Fruit fly (Drosophila melanogaster): ENCODE results near the gene CG13689.

Gene CG13689

DNA sequence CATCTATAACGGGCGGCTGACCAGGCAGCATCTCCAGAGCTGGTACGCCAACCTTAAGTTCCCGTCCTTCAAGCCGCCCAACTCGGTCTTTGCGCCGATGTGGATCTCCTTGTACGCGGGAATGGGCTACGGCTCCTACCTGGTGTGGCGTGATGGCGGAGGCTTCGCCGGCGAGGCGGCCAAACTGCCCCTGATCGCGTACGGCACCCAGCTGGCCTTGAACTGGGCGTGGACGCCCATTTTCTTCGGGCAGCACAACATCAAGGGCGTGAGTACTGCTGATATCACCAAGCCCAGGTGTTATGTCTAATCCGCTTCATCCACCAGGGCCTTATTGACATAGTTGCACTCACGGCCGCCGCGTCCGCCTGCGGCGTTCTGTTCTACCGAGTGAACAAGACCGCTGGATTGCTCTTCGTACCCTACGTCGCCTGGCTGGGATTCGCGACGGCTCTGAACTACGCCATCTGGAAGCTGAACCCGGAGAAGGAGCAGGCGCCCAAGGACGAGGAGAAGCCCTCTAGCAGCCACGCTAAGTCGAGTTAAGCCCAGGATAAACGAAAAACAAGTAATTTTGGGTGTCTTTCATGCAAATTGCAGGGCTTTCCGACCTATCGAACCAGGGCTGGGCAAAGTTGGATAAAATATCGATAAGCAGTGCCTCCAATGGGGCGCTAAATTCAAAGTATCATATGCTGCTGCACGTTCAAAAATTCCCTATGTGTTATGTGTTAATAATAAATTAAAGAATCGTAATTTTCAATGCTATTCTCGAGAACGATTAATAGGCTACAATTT lies 42.6 kb upstream of the CG13689 start, which contains the start of gene rempA (continued):
- TF ChIP-seq CG6791 (GFP tag; IDR thresholded peaks at IDR 0.05; ENCODE audit: partially characterized antibody) (peak; percentile 68; the same call in 2 of the 3 replicates), CG9609 (GFP tag; optimal IDR thresholded peaks at IDR 0.05) (no peak), CG8944 (GFP tag; optimal IDR thresholded peaks at IDR 0.05) (no peak), Hr3 (GFP tag; optimal IDR thresholded peaks at IDR 0.05) (no peak), al (GFP tag; IDR thresholded peaks at IDR 0.05) (no peak), gem (tag; optimal IDR thresholded peaks at IDR 0.05) (no peak), caup (GFP tag; optimal IDR thresholded peaks at IDR 0.05; ENCODE audit: severe bottlenecking) (no peak), CG7372 (GFP tag; IDR thresholded peaks at IDR 0.05) (no peak), hkb (optimal IDR thresholded peaks at IDR 0.05) (no peak), hkb (GFP tag; IDR thresholded peaks at IDR 0.05) (0 out of 2 replicates have a peak, but pooled peaks have one; percentile 9), Oaz (GFP tag; IDR thresholded peaks at IDR 0.05) (no peak), lmd (GFP tag; IDR thresholded peaks at IDR 0.05) (no peak), NFAT (GFP tag; IDR thresholded peaks at IDR 0.05) (no peak), Stat92E (GFP tag; optimal IDR thresholded peaks at IDR 0.05) (no peak), fd64A (GFP tag; optimal IDR thresholded peaks at IDR 0.05) (no peak), E2f1 (GFP tag; IDR thresholded peaks at IDR 0.05) (no peak), Med (GFP tag) (peak; percentile 68), CG1832 (GFP tag; optimal IDR thresholded peaks at IDR 0.05) (no peak), ci (GFP tag; IDR thresholded peaks at IDR 0.05) (no peak), CG10274 (GFP tag; optimal IDR thresholded peaks at IDR 0.05) (no peak), gce (GFP tag; IDR thresholded peaks at IDR 0.05) (no peak), luna (GFP tag; optimal IDR thresholded peaks at IDR 0.05) (no peak), croc (GFP tag; conservative IDR thresholded peaks at IDR 0.05) (no peak), Ptx1 (GFP tag; IDR thresholded peaks at IDR 0.05) (no peak), CG10654 (GFP tag; optimal IDR thresholded peaks at IDR 0.05) (no peak), row (GFP tag; IDR thresholded peaks at IDR 0.05) (no peak), otp (GFP tag; IDR thresholded peaks at IDR 0.05) (no peak), CG2116 (GFP tag; optimal IDR thresholded peaks at IDR 0.05) (peak; percentile 51), br (optimal IDR thresholded peaks at IDR 0.05) (no peak), pros (GFP tag; optimal IDR thresholded peaks at IDR 0.05) (no peak), bbx (GFP tag; IDR thresholded peaks at IDR 0.05; ENCODE audit: partially characterized antibody) (peak; percentile 78), CG13287 (GFP tag; IDR thresholded peaks at IDR 0.05; ENCODE audit: partially characterized antibody) (peak; percentile 82), Elba2 (GFP tag; optimal IDR thresholded peaks at IDR 0.05) (no peak), sr (GFP tag; IDR thresholded peaks at IDR 0.05) (no peak), CG34422 (GFP tag; IDR thresholded peaks at IDR 0.05) (0 out of 3 replicates have a peak, but pooled peaks have one; percentile 33), Trl (optimal IDR thresholded peaks at IDR 0.05) (no peak), Trl (GFP tag; optimal IDR thresholded peaks at IDR 0.05) (no peak), CG6854 (GFP tag; optimal IDR thresholded peaks at IDR 0.05) (no peak), grn (GFP tag; optimal IDR thresholded peaks at IDR 0.05) (no peak), CG42726 (GFP tag; IDR thresholded peaks at IDR 0.05; ENCODE audit: partially characterized antibody) (peak; percentile 35; the same call in 1 of the 2 replicates), chif (GFP tag; optimal IDR thresholded peaks at IDR 0.05) (no peak), MBD-R2 (GFP tag; IDR thresholded peaks at IDR 0.05) (peak; percentile 66), Hr78 (GFP tag; optimal IDR thresholded peaks at IDR 0.05) (peak in 1 of 2 experiments; percentile 83), zen2 (GFP tag; IDR thresholded peaks at IDR 0.05; ENCODE audit: partially characterized antibody) (peak; percentile 32; the same call in 1 of the 3 replicates), pho (GFP tag; optimal IDR thresholded peaks at IDR 0.05) (no peak), tgo (GFP tag; IDR thresholded peaks at IDR 0.05) (no peak), pb (GFP tag; optimal IDR thresholded peaks at IDR 0.05) (no peak), fru (optimal IDR thresholded peaks at IDR 0.05) (no peak), eyg (GFP tag; optimal IDR thresholded peaks at IDR 0.05) (no peak), z (GFP tag; IDR thresholded peaks at IDR 0.05) (no peak), Max (GFP tag; optimal IDR thresholded peaks at IDR 0.05) (no peak)

All from whole organism, embryonic.